Worm (Caenorhabditis elegans): Measurements from ENCODE around the gene aqp-10.
A peak's percentile ranks its signal among the peaks of the same experiment; 100 is the strongest.

Gene aqp-10

ce11 chrII:9740552-9740951, 29.1 kb downstream of the aqp-10 start:
- no peak for TF ChIP-seq mep-1 (tag; optimal IDR thresholded peaks at IDR 0.05)
- no peak for TF ChIP-seq ceh-82 (tag; optimal IDR thresholded peaks at IDR 0.05)
- TF ChIP-seq ceh-8 (GFP tag; optimal IDR thresholded peaks at IDR 0.05), result no peak
- TF ChIP-seq pax-3 (tag; optimal IDR thresholded peaks at IDR 0.05), result no peak
- TF ChIP-seq nhr-85 (tag), result no peak
- no peak for TF ChIP-seq unc-98 (GFP tag; IDR thresholded peaks at IDR 0.05)
- no peak for TF ChIP-seq nhr-76 (tag; optimal IDR thresholded peaks at IDR 0.05)
- no peak for TF ChIP-seq unc-86 (tag; optimal IDR thresholded peaks at IDR 0.05)
- peak; percentile 14 for TF ChIP-seq elt-2 (tag; optimal IDR thresholded peaks at IDR 0.05)
- TF ChIP-seq xbp-1 (tag; optimal IDR thresholded peaks at IDR 0.05), result no peak
- TF ChIP-seq lsy-2 (tag; optimal IDR thresholded peaks at IDR 0.05), result peak in 1 of 2 experiments; percentile 53
- no peak for TF ChIP-seq pag-3 (tag; optimal IDR thresholded peaks at IDR 0.05; ENCODE audit: borderline replicate concordance, insufficient read depth)
- no peak for TF ChIP-seq efl-1 (optimal IDR thresholded peaks at IDR 0.05)
- TF ChIP-seq efl-1 (GFP tag; optimal IDR thresholded peaks at IDR 0.05 in 1 of 2), result peak in 1 of 2 experiments; percentile 46
- TF ChIP-seq isw-1 (GFP tag; IDR thresholded peaks at IDR 0.05), result no peak
- no peak for TF ChIP-seq unc-62 (GFP tag; optimal IDR thresholded peaks at IDR 0.05)

- TF ChIP-seq efl-1 (optimal IDR thresholded peaks at IDR 0.05), result no peak
- peak in 1 of 2 experiments; percentile 85 for TF ChIP-seq efl-1 (GFP tag; optimal IDR thresholded peaks at IDR 0.05 in 1 of 2)
- TF ChIP-seq egl-27 (tag; optimal IDR thresholded peaks at IDR 0.05), result no peak
- peak; percentile 6 for TF ChIP-seq lin-14 (GFP tag; optimal IDR thresholded peaks at IDR 0.05)
- peak; percentile 51 for TF ChIP-seq elt-2 (tag; optimal IDR thresholded peaks at IDR 0.05)
- TF ChIP-seq rnt-1 (tag; optimal IDR thresholded peaks at IDR 0.05), result no peak
Measured at ce11 chrII:9738820-9739219, 30.8 kb downstream of the aqp-10 start.

ce11 chrII:9735785-9736184, 33.9 kb downstream of the aqp-10 start:
- no peak for TF ChIP-seq ceh-63 (GFP tag; optimal IDR thresholded peaks at IDR 0.05)

ce11 chrII:9731810-9732209, 37.8 kb downstream of the aqp-10 start, which contains the start of gene mab-3:
mab-3 (plus strand) TSS chrII:9732137.
- TF ChIP-seq nhr-19 (GFP tag; conservative IDR thresholded peaks at IDR 0.05) (peak; percentile 34; the same call in 1 of the 2 replicates), rnt-1 (tag; optimal IDR thresholded peaks at IDR 0.05) (peak; percentile 15), lin-14 (GFP tag; optimal IDR thresholded peaks at IDR 0.05) (peak; percentile 61)

- TF ChIP-seq skn-1 (tag; optimal IDR thresholded peaks at IDR 0.05) (no peak), efl-1 (optimal IDR thresholded peaks at IDR 0.05) (no peak), efl-1 (GFP tag; optimal IDR thresholded peaks at IDR 0.05 in 1 of 2) (peak in 1 of 2 experiments; percentile 12), lin-14 (GFP tag; optimal IDR thresholded peaks at IDR 0.05) (peak; percentile 46)
Measured at ce11 chrII:9729866-9730265, 39.8 kb downstream of the aqp-10 start.

- TF ChIP-seq nhr-71 (tag; optimal IDR thresholded peaks at IDR 0.05) (no peak), lin-14 (GFP tag; optimal IDR thresholded peaks at IDR 0.05) (peak; percentile 13), blmp-1 (tag; optimal IDR thresholded peaks at IDR 0.05) (peak; percentile 74)
Measured at ce11 chrII:9729196-9729595, 40.5 kb downstream of the aqp-10 start.

ce11 chrII:9728506-9728905, 41.1 kb downstream of the aqp-10 start:
- peak; percentile 92 for TF ChIP-seq fkh-10 (GFP tag; optimal IDR thresholded peaks at IDR 0.05)
- peak; percentile 19 for TF ChIP-seq lin-14 (GFP tag; optimal IDR thresholded peaks at IDR 0.05)
- no peak for TF ChIP-seq ceh-90 (tag; optimal IDR thresholded peaks at IDR 0.05)

- TF ChIP-seq rnt-1 (tag; optimal IDR thresholded peaks at IDR 0.05) (peak; percentile 55), lin-14 (GFP tag; optimal IDR thresholded peaks at IDR 0.05) (peak; percentile 81), fkh-8 (tag; optimal IDR thresholded peaks at IDR 0.05) (no peak), zag-1 (tag; optimal IDR thresholded peaks at IDR 0.05) (no peak), grh-1 (GFP tag; IDR thresholded peaks at IDR 0.05) (no peak), dsc-1 (tag; optimal IDR thresholded peaks at IDR 0.05) (peak; percentile 64), Y116A8C.19 (tag; optimal IDR thresholded peaks at IDR 0.05; ENCODE audit: borderline replicate concordance) (no peak), lir-3 (tag; optimal IDR thresholded peaks at IDR 0.05; ENCODE audit: poor library complexity) (no peak), ceh-8 (GFP tag; optimal IDR thresholded peaks at IDR 0.05) (no peak), lsy-2 (tag; optimal IDR thresholded peaks at IDR 0.05) (peak in 1 of 2 experiments; percentile 8), snu-23 (GFP tag; optimal IDR thresholded peaks at IDR 0.05) (no peak)
Measured at ce11 chrII:9727192-9727699, 42.4 kb downstream of the aqp-10 start.

All from whole organism, L1 larva.